Fruit fly (Drosophila melanogaster): ENCODE measurements around the gene Prps.

Gene Prps

dm6 chr3L:9739629-9740028 lies 43.1 kb upstream of the Prps start:
- TF ChIP-seq psq (GFP tag; optimal IDR thresholded peaks at IDR 0.05) (no peak), lola (GFP tag; optimal IDR thresholded peaks at IDR 0.05) (no peak), tai (GFP tag; optimal IDR thresholded peaks at IDR 0.05) (no peak), brk (GFP tag; optimal IDR thresholded peaks at IDR 0.05) (no peak), br (GFP tag; optimal IDR thresholded peaks at IDR 0.05) (no peak), CrebA (GFP tag; optimal IDR thresholded peaks at IDR 0.05; ENCODE audit: borderline replicate concordance) (no peak), h (GFP tag; optimal IDR thresholded peaks at IDR 0.05) (peak; percentile 21), Mio (GFP tag; optimal IDR thresholded peaks at IDR 0.05) (no peak), ey (GFP tag; optimal IDR thresholded peaks at IDR 0.05) (no peak), Abd-B (GFP tag; optimal IDR thresholded peaks at IDR 0.05) (no peak), sage (GFP tag; optimal IDR thresholded peaks at IDR 0.05) (no peak), CG32264 (GFP tag; optimal IDR thresholded peaks at IDR 0.05) (no peak), fru (GFP tag; optimal IDR thresholded peaks at IDR 0.05) (peak; percentile 19), woc (GFP tag; optimal IDR thresholded peaks at IDR 0.05) (no peak), pan (optimal IDR thresholded peaks at IDR 0.05) (no peak), Dif (GFP tag; optimal IDR thresholded peaks at IDR 0.05; ENCODE audit: partially characterized antibody) (no peak), foxo (GFP tag; optimal IDR thresholded peaks at IDR 0.05) (peak in 1 of 2 experiments; percentile 33), dl (GFP tag; optimal IDR thresholded peaks at IDR 0.05; ENCODE audit: insufficient read depth in 1 of 2, partially characterized antibody in 2 of 2) (no peak), dmrt93B (GFP tag; optimal IDR thresholded peaks at IDR 0.05) (no peak), HLH106 (tag; optimal IDR thresholded peaks at IDR 0.05) (peak; percentile 16), rgr (GFP tag; optimal IDR thresholded peaks at IDR 0.05) (no peak), N (GFP tag; optimal IDR thresholded peaks at IDR 0.05) (no peak), CG9705 (GFP tag; optimal IDR thresholded peaks at IDR 0.05) (no peak), OdsH (GFP tag; optimal IDR thresholded peaks at IDR 0.05) (no peak), sv (GFP tag; optimal IDR thresholded peaks at IDR 0.05) (no peak), jim (GFP tag; optimal IDR thresholded peaks at IDR 0.05) (no peak), Dfd (GFP tag; optimal IDR thresholded peaks at IDR 0.05) (no peak), Myc (optimal IDR thresholded peaks at IDR 0.05) (no peak), dsf (GFP tag; optimal IDR thresholded peaks at IDR 0.05; ENCODE audit: borderline replicate concordance) (no peak), usp (GFP tag; optimal IDR thresholded peaks at IDR 0.05) (no peak), Sp1 (GFP tag; optimal IDR thresholded peaks at IDR 0.05) (no peak), Hnf4 (GFP tag; optimal IDR thresholded peaks at IDR 0.05) (no peak), Jra (GFP tag; optimal IDR thresholded peaks at IDR 0.05) (no peak), GATAd (GFP tag; optimal IDR thresholded peaks at IDR 0.05) (no peak), Vsx2 (GFP tag; optimal IDR thresholded peaks at IDR 0.05; ENCODE audit: partially characterized antibody) (no peak)

- TF ChIP-seq HLH106 (tag; optimal IDR thresholded peaks at IDR 0.05) (no peak), dsf (GFP tag; optimal IDR thresholded peaks at IDR 0.05; ENCODE audit: borderline replicate concordance) (no peak), dl (GFP tag; optimal IDR thresholded peaks at IDR 0.05; ENCODE audit: insufficient read depth in 1 of 2, partially characterized antibody in 2 of 2) (no peak), tai (GFP tag; optimal IDR thresholded peaks at IDR 0.05) (no peak), Myc (optimal IDR thresholded peaks at IDR 0.05) (no peak), Dif (GFP tag; optimal IDR thresholded peaks at IDR 0.05; ENCODE audit: partially characterized antibody) (peak; percentile 49), Sp1 (GFP tag; optimal IDR thresholded peaks at IDR 0.05) (no peak), foxo (GFP tag; optimal IDR thresholded peaks at IDR 0.05) (no peak), Rel (GFP tag; optimal IDR thresholded peaks at IDR 0.05) (no peak), Rel (tag; optimal IDR thresholded peaks at IDR 0.05) (peak; percentile 93), woc (GFP tag; optimal IDR thresholded peaks at IDR 0.05) (no peak), Mio (GFP tag; optimal IDR thresholded peaks at IDR 0.05) (no peak), N (GFP tag; optimal IDR thresholded peaks at IDR 0.05) (no peak)
Observed at dm6 chr3L:9733563-9733962, 37.1 kb upstream of the Prps start, which contains the start of gene CG6749. Gene CG6749 (minus strand): TSS chr3L:9733807.

- TF ChIP-seq pan (optimal IDR thresholded peaks at IDR 0.05) (no peak), Rel (GFP tag; optimal IDR thresholded peaks at IDR 0.05) (no peak), Rel (tag; optimal IDR thresholded peaks at IDR 0.05) (peak; percentile 46), Hr83 (GFP tag; optimal IDR thresholded peaks at IDR 0.05; ENCODE audit: poor library complexity, severe bottlenecking) (no peak), N (GFP tag; optimal IDR thresholded peaks at IDR 0.05) (no peak), Mio (GFP tag; optimal IDR thresholded peaks at IDR 0.05) (no peak), fru (GFP tag; optimal IDR thresholded peaks at IDR 0.05) (no peak), sv (GFP tag; optimal IDR thresholded peaks at IDR 0.05) (no peak), dmrt93B (GFP tag; optimal IDR thresholded peaks at IDR 0.05) (no peak), dsf (GFP tag; optimal IDR thresholded peaks at IDR 0.05; ENCODE audit: borderline replicate concordance) (no peak), h (GFP tag; optimal IDR thresholded peaks at IDR 0.05) (no peak), Dif (GFP tag; optimal IDR thresholded peaks at IDR 0.05; ENCODE audit: partially characterized antibody) (peak; percentile 42), Dfd (GFP tag; optimal IDR thresholded peaks at IDR 0.05) (no peak)
Observed at dm6 chr3L:9729795-9730421, 33.4 kb upstream of the Prps start, which contains the start of gene ATPsynB. Gene ATPsynB (plus strand): TSS chr3L:9729999.
